Fruit fly (Drosophila melanogaster): Measurements from ENCODE around the gene Mybbp1A.

dm6 chrX:646395-647009 is 16.9 kb downstream of the Mybbp1A start:
- no peak for TF ChIP-seq Pif1A (GFP tag; optimal IDR thresholded peaks at IDR 0.05)
- TF ChIP-seq EcR (GFP tag; optimal IDR thresholded peaks at IDR 0.05), result peak; percentile 92
- no peak for TF ChIP-seq D1 (tag; optimal IDR thresholded peaks at IDR 0.05)
- TF ChIP-seq gl (tag; optimal IDR thresholded peaks at IDR 0.05), result no peak
- no peak for TF ChIP-seq Ets98B (GFP tag; IDR thresholded peaks at IDR 0.05)
- no peak for TF ChIP-seq fd96Ca (GFP tag; IDR thresholded peaks at IDR 0.05)
- TF ChIP-seq CG8159 (tag; optimal IDR thresholded peaks at IDR 0.05), result no peak
- no peak for TF ChIP-seq CG34367 (tag; optimal IDR thresholded peaks at IDR 0.05)
- TF ChIP-seq Snoo (tag; optimal IDR thresholded peaks at IDR 0.05), result no peak
- no peak for TF ChIP-seq rn (GFP tag; IDR thresholded peaks at IDR 0.05)
- no peak for TF ChIP-seq CG14655 (GFP tag; optimal IDR thresholded peaks at IDR 0.05)
- no peak for TF ChIP-seq CG13204 (GFP tag; optimal IDR thresholded peaks at IDR 0.05)
- no peak for TF ChIP-seq CG15710 (tag; optimal IDR thresholded peaks at IDR 0.05)
- no peak for TF ChIP-seq CG32121 (GFP tag; IDR thresholded peaks at IDR 0.05)

All from whole organism, pupa.